Fruit fly (Drosophila melanogaster) whole organism, adult: ENCODE results near the gene Klp31E.

Experiments used
- CG14711 ChIP-seq: fragments of 200-800 bp; sonication (Bioruptor generic); optimal IDR thresholded peaks from 2 replicates; lab custom pipeline; 2018; ENCODE audit warnings: missing biosample characterization, mild to moderate bottlenecking, missing genetic modification characterization, moderate library complexity
- CG7045 ChIP-seq: fragments of 200-800 bp; sonication (Bioruptor generic); optimal IDR thresholded peaks from 2 replicates; lab custom pipeline; 2017; ENCODE audit warnings: missing biosample characterization, mild to moderate bottlenecking, missing genetic modification characterization
- CG7101 ChIP-seq: fragments of 200-800 bp; sonication (Bioruptor generic); optimal IDR thresholded peaks from 2 replicates; lab custom pipeline; 2018; ENCODE audit warnings: missing biosample characterization, mild to moderate bottlenecking, missing genetic modification characterization, moderate library complexity
- Crg-1 ChIP-seq: fragments of 200-800 bp; sonication (Bioruptor generic); optimal IDR thresholded peaks from 2 replicates; lab custom pipeline; 2016; ENCODE audit warnings: missing biosample characterization, missing genetic modification characterization
- bab1 ChIP-seq: fragments of 200-800 bp; sonication (Bioruptor generic); optimal IDR thresholded peaks from 3 replicates; lab custom pipeline; 2019; ENCODE audit warnings: missing biosample characterization, mild to moderate bottlenecking, missing genetic modification characterization, moderate library complexity

DNA sequence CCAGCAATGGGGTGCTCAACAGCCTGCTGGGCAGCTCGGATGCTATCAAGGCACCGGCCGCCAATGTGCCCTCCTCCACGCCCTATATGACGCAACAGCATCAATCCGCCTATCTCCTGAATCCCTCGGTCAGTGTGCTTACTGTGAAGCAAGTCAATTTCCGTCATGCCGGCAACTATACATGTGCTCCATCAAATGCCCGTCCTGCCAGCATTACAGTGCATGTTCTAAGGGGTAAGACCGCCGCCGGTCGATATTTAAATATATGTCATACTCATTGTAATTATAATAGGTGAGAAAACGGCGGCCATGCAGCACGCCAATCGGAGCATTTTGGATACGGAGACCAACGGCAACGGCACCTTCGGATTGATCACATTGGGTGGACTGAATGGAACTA is 35.2 kb upstream of the Klp31E start:
- TF ChIP-seq CG7101 (no peak), CG14711 (tag; lab: Kevin White, UChicago) (no peak), Crg-1 (GFP tag; lab: Kevin White, UChicago) (no peak), bab1 (GFP tag; lab: Kevin White, UChicago) (no peak), CG7045 (no peak)
